Worm (Caenorhabditis elegans) whole organism, L4/young adult: Measurements from ENCODE around the gene F54D5.9.

ENCODE experiments used
- W03F9.2 ChIP-seq: fragments of 150-350 bp; optimal IDR thresholded peaks from 2 replicates; lab custom pipeline; 2014; ENCODE audit warnings: missing biosample characterization, missing genetic modification characterization
- dao-5 ChIP-seq: sonication (generic microtip); optimal IDR thresholded peaks from 2 replicates; lab custom pipeline; 2016; ENCODE audit warnings: missing genotype, missing genetic modification characterization, moderate library complexity, missing compliant biosample characterization

- no peak for TF ChIP-seq dao-5 (tag; lab: Kevin White, UChicago)
- no peak for TF ChIP-seq W03F9.2 (tag; lab: Kevin White, UChicago)
Observed at ce11 chrII:11544714-11545113, at the start of gene F54D5.9.
